Worm (Caenorhabditis elegans): Measurements from ENCODE around the gene C47D12.5.

The C47D12.5 gene

DNA sequence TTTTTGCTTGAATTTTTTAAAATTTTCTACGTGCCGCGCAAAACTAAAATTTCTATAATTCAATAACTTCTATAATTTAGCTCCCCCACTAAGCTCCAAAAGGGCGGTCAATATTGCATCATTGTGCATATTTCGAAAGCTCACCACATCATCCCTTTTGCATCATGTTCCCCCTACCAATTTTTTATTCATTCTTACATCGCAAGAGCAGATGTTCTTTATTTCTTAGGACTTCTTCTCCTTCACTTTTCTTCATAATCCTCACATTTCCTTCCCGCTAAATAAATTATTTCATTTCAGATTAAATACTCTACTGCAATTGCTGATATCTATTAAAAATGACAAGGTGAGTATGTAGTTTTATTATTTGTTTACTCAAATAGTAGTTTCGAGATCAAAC, 38.8 kb upstream of the C47D12.5 start, which contains the start of gene ldh-1:
ldh-1 (plus strand) TSS at position 301 of the 400 bp plus-strand sequence.
- TF ChIP-seq nfya-1 (tag; optimal IDR thresholded peaks at IDR 0.05; ENCODE audit: insufficient read depth) (no peak), hmg-11 (tag; optimal IDR thresholded peaks at IDR 0.05) (no peak), elt-2 (tag; optimal IDR thresholded peaks at IDR 0.05) (no peak), ztf-4 (tag; optimal IDR thresholded peaks at IDR 0.05) (no peak), lin-15B (tag; optimal IDR thresholded peaks at IDR 0.05) (no peak), mdl-1 (tag; optimal IDR thresholded peaks at IDR 0.05) (no peak), pqm-1 (tag; optimal IDR thresholded peaks at IDR 0.05) (no peak), snpc-4 (tag; optimal IDR thresholded peaks at IDR 0.05) (no peak), ztf-11 (tag; optimal IDR thresholded peaks at IDR 0.05) (no peak)

DNA sequence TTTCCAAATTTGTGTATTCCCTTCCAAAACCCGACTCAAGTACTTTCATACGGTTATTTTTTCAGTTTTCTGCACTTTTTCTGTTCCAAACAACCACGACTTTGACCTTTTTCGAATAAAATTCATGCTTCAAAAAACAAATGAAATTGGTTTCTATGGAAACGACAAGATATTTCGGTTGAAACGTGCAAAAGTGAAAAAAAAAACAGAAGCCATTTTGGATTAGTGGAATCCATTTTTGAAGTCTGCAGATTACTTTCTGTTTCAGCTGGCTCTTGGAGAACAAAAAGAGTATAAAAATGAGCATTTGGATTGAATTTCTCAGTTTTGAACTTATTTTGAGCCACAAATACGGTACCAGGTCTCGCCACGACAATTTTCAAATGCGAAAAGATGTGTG, 37.1 kb upstream of the C47D12.5 start:
- TF ChIP-seq fkh-2 (tag; optimal IDR thresholded peaks at IDR 0.05) (no peak), nhr-28 (tag; optimal IDR thresholded peaks at IDR 0.05) (no peak), nhr-12 (tag; optimal IDR thresholded peaks at IDR 0.05) (no peak), fkh-10 (GFP tag; optimal IDR thresholded peaks at IDR 0.05) (no peak), zag-1 (tag; optimal IDR thresholded peaks at IDR 0.05) (no peak), nhr-77 (tag; optimal IDR thresholded peaks at IDR 0.05) (no peak), snpc-4 (tag; optimal IDR thresholded peaks at IDR 0.05) (no peak), nhr-23 (tag; optimal IDR thresholded peaks at IDR 0.05) (no peak), pqm-1 (tag; optimal IDR thresholded peaks at IDR 0.05) (no peak), ama-1 (optimal IDR thresholded peaks at IDR 0.05) (no peak), ceh-82 (tag; optimal IDR thresholded peaks at IDR 0.05) (no peak), eor-1 (tag; optimal IDR thresholded peaks at IDR 0.05) (no peak), nhr-25 (tag; optimal IDR thresholded peaks at IDR 0.05) (no peak), nhr-76 (tag; optimal IDR thresholded peaks at IDR 0.05) (no peak), nhr-11 (tag; optimal IDR thresholded peaks at IDR 0.05) (no peak)

DNA sequence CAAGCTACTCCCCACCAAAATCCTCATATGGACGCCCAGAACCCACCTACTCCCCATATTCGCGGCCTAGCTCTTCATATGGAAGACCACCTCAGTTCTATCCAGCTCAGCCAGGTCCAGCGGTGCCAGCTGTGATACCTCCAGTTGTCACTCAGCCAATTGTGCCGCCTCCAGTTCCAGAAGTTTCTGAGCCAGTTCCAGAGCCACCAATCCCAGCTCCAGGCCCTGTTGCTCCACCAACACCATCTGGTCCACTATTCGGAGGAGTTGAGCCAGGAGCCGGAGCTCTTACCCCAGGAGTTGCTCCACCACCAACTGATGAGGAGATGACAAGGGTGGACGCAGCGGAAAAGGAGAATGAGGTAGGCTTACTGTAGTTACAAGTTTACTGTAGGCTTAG, 36.5 kb upstream of the C47D12.5 start:
- no peak for TF ChIP-seq aly-2 (tag; optimal IDR thresholded peaks at IDR 0.05)
- no peak for TF ChIP-seq ceh-9 (tag; optimal IDR thresholded peaks at IDR 0.05)
- TF ChIP-seq ceh-82 (tag; optimal IDR thresholded peaks at IDR 0.05): no peak

DNA sequence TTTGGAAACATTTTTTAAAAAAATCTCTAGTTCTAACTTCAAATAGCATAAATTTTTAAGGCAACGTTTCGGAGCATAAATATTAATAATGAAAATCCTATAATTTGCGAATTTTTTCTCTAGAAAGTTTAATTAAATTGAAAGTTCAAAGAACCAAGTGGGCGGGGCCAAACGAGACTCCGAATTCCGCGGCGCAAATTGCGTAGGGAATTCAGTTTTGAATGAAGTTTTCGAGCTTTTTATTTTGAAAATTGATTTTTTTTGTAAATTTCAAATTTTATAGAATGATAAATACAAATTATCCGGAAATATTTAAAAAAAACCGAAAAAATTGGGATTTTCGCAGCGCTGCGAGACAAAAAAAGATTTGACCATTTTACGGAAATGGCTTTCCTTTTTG, 35.7 kb upstream of the C47D12.5 start:
- no peak for TF ChIP-seq R02D3.7 (tag; optimal IDR thresholded peaks at IDR 0.05)

DNA sequence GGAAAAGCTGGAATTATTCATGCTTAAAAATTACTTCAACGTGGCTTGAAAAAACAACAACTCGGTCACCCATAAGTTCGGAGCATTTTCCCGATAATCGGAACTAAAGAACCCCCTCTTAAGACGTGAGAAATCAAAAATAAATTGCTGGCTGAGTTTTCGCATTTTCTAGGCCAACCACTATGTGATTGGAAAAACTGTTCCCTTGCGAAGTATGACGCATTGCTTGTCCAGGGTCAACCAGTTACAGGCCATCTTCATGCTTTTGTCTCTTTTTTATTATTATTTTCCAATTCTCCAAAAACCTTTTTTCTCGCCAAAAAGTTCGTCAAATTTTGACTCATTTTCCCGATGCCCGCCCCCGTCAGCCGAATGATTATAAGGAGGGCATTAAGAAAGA, 35.0 kb upstream of the C47D12.5 start, which contains the start of gene F13D12.3:
F13D12.3 (plus strand) TSS at position 301 of the 400 bp plus-strand sequence.
- TF ChIP-seq lsy-12 (tag; optimal IDR thresholded peaks at IDR 0.05) (no peak), mml-1 (tag; optimal IDR thresholded peaks at IDR 0.05) (no peak), nhr-76 (tag; optimal IDR thresholded peaks at IDR 0.05) (no peak), pha-4 (tag; optimal IDR thresholded peaks at IDR 0.05) (no peak), elt-1 (tag; optimal IDR thresholded peaks at IDR 0.05) (no peak), egl-5 (tag; optimal IDR thresholded peaks at IDR 0.05) (no peak), lin-39 (tag; optimal IDR thresholded peaks at IDR 0.05) (no peak), ZK546.5 (tag; optimal IDR thresholded peaks at IDR 0.05) (no peak), snpc-4 (tag; optimal IDR thresholded peaks at IDR 0.05) (no peak), eor-1 (tag; optimal IDR thresholded peaks at IDR 0.05) (no peak)

DNA sequence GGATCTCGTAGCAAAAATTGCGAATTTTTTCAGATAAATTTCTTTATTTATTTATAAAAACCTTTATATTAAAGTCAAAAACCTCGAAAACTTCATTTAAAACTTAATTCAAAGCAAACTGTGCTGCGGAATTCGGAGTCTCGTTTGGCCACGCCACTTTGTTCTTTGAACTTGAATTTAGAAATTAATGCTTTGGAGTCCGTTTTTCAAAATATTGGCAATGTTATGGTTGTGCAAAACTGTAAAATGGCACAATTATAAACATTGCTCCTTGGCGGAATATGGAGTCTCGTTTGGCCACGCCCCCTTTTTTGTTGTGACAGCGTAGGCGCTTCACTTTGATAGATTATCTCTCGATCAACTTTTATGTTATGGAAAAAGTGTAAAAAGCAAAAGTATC, 34.5 kb upstream of the C47D12.5 start:
- no peak for TF ChIP-seq ztf-11 (tag; optimal IDR thresholded peaks at IDR 0.05)
- TF ChIP-seq lsy-12 (tag; optimal IDR thresholded peaks at IDR 0.05): no peak
- no peak for TF ChIP-seq ceh-9 (tag; optimal IDR thresholded peaks at IDR 0.05)
- TF ChIP-seq ceh-16 (tag; optimal IDR thresholded peaks at IDR 0.05): no peak
- no peak for TF ChIP-seq fos-1 (tag; optimal IDR thresholded peaks at IDR 0.05)
- TF ChIP-seq nhr-23 (tag; optimal IDR thresholded peaks at IDR 0.05): no peak
- no peak for TF ChIP-seq tbx-2 (tag; optimal IDR thresholded peaks at IDR 0.05)
- TF ChIP-seq nfya-1 (tag; optimal IDR thresholded peaks at IDR 0.05; ENCODE audit: insufficient read depth): no peak
- no peak for TF ChIP-seq eor-1 (tag; optimal IDR thresholded peaks at IDR 0.05)
- no peak for TF ChIP-seq ama-1 (optimal IDR thresholded peaks at IDR 0.05)
- TF ChIP-seq nhr-43 (tag; optimal IDR thresholded peaks at IDR 0.05; ENCODE audit: poor library complexity, severe bottlenecking): no peak
- no peak for TF ChIP-seq hmg-11 (tag; optimal IDR thresholded peaks at IDR 0.05)
